Fruit fly (Drosophila melanogaster) S2 (cell line): ENCODE results near the gene CG7888.

ENCODE experiments used
- CG8478 ChIP-seq: fragments of >200 bp; optimal IDR thresholded peaks from 2 replicates; lab custom pipeline; 2018
- CTCF ChIP-seq, 2 experiments: fragments of >200 bp; optimal IDR thresholded peaks; 2 replicates each; lab custom pipeline; 2018

DNA sequence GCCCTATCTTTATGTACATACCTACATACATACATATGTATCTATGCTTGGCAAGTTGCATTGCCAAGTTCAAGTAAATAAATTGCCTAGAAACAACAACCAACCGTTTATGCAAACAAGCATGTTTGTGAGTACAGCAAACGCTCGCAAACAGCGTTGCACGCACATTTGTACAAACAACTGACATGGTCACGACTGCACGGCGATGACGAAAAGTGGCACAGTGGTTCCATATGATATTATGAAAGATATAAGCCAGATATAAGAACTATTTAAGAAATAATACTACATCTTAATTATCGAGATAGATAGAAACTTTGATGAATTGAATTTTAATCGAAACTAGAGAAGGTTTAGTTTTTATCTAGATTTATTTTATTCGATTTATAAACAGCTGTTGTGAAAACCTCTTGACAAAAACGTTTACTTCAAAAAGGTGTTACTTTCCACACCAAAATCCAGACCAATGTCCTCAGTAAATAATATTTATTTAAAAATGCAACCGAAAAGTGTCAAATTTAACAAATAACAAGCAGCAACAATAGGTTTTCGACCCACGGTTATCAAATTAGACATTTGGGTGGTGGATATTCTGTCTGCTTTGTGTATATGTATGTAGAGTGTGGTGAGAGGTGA is 36.1 kb downstream of the CG7888 start:
- TF ChIP-seq CG8478 (no peak), CTCF (optimal IDR thresholded peaks at IDR 0.05; lab: Kevin White, UChicago) (no peak)
